Fruit fly (Drosophila melanogaster) whole organism, embryonic: Measurements from ENCODE around the gene mwh.

Experiments used
- CG10274 ChIP-seq: fragments of 200-800 bp; sonication (Bioruptor generic); optimal IDR thresholded peaks from 3 replicates; lab custom pipeline; 2017; ENCODE audit warnings: missing biosample characterization, mild to moderate bottlenecking, missing genetic modification characterization
- CG11247 ChIP-seq: fragments of 200-800 bp; sonication (Bioruptor generic); IDR thresholded peaks from 2 replicates; pipeline ENCODE4 v1.3.6; 2022; ENCODE audit warnings: missing biosample characterization, missing genetic modification characterization
- CG17186 ChIP-seq: fragments of 200-800 bp; sonication (Bioruptor generic); optimal IDR thresholded peaks from 3 replicates; lab custom pipeline; 2017; ENCODE audit warnings: missing biosample characterization, missing genetic modification reagents, missing genetic modification characterization
- CG17361 ChIP-seq: fragments of 200-800 bp; sonication (Bioruptor generic); IDR thresholded peaks from 3 replicates; pipeline ENCODE4 v1.3.6; 2022; ENCODE audit warnings: missing biosample characterization, missing genetic modification characterization
- CG17568 ChIP-seq: fragments of 200-800 bp; sonication (Bioruptor generic); optimal IDR thresholded peaks from 2 replicates; lab custom pipeline; 2018; ENCODE audit warnings: missing biosample characterization, mild to moderate bottlenecking, missing genetic modification characterization, moderate library complexity
- CG2116 ChIP-seq: fragments of 200-800 bp; sonication (Bioruptor generic); optimal IDR thresholded peaks from 3 replicates; lab custom pipeline; 2018; ENCODE audit warnings: missing biosample characterization, mild to moderate bottlenecking, missing genetic modification characterization
- CG2120 ChIP-seq: fragments of 200-800 bp; sonication (Bioruptor generic); optimal IDR thresholded peaks from 3 replicates; lab custom pipeline; 2016; ENCODE audit warnings: missing biosample characterization, missing genetic modification characterization
- CG2202 ChIP-seq: fragments of 200-800 bp; sonication (Bioruptor generic); optimal IDR thresholded peaks from 2 replicates; lab custom pipeline; 2018; ENCODE audit warnings: missing biosample characterization, mild to moderate bottlenecking, missing genetic modification characterization
- CG30431 ChIP-seq: fragments of 200-800 bp; sonication (Bioruptor generic); optimal IDR thresholded peaks from 2 replicates; lab custom pipeline; 2017; ENCODE audit warnings: missing biosample characterization, missing genetic modification characterization
- CG33557 ChIP-seq: fragments of 200-800 bp; sonication (Bioruptor generic); optimal IDR thresholded peaks from 2 replicates; lab custom pipeline; 2019; ENCODE audit warnings: missing biosample characterization, mild to moderate bottlenecking, missing genetic modification characterization, moderate library complexity
- CG34376 ChIP-seq: fragments of 200-800 bp; sonication (Bioruptor generic); optimal IDR thresholded peaks from 2 replicates; lab custom pipeline; 2018; ENCODE audit warnings: missing biosample characterization, mild to moderate bottlenecking, missing genetic modification characterization
- CG3726 ChIP-seq: fragments of 200-800 bp; sonication (Bioruptor generic); IDR thresholded peaks from 3 replicates; pipeline ENCODE4, ENCODE4 v1.3.6; 2022; ENCODE audit warnings: missing biosample characterization, missing genetic modification characterization
- CG42726 ChIP-seq: fragments of 200-800 bp; sonication (Bioruptor generic); IDR thresholded peaks from 2 replicates; pipeline ENCODE4 v1.3.6; 2022; ENCODE audit warnings: missing biosample characterization, missing genetic modification characterization; ENCODE audit not compliant: partially characterized antibody
- CG4282 ChIP-seq: fragments of 200-800 bp; sonication (Bioruptor generic); optimal IDR thresholded peaks from 2 replicates; lab custom pipeline; 2016; ENCODE audit warnings: missing biosample characterization, missing genetic modification characterization
- CG5245 ChIP-seq: fragments of 200-800 bp; sonication (Bioruptor generic); optimal IDR thresholded peaks from 3 replicates; lab custom pipeline; 2016; ENCODE audit warnings: missing biosample characterization, missing genetic modification characterization
- CG8944 ChIP-seq: fragments of 200-800 bp; sonication (Bioruptor generic); optimal IDR thresholded peaks from 3 replicates; lab custom pipeline; 2016; ENCODE audit warnings: missing biosample characterization, missing genetic modification characterization
- CG9215 ChIP-seq: fragments of 200-800 bp; sonication (Bioruptor generic); IDR thresholded peaks from 2 replicates; pipeline ENCODE4 v1.3.6; 2022; ENCODE audit warnings: missing biosample characterization, missing genetic modification characterization
- D19A ChIP-seq: fragments of 200-800 bp; optimal IDR thresholded peaks from 3 replicates; lab custom pipeline; 2019; ENCODE audit warnings: missing biosample characterization, mild to moderate bottlenecking, missing genetic modification characterization, moderate library complexity
- Dad ChIP-seq: fragments of 200-800 bp; sonication (Bioruptor generic); optimal IDR thresholded peaks from 3 replicates; lab custom pipeline; 2016; ENCODE audit warnings: missing biosample characterization, missing genetic modification characterization
- Dek ChIP-seq: fragments of 200-800 bp; sonication (Bioruptor generic); optimal IDR thresholded peaks from 3 replicates; lab custom pipeline; 2019; ENCODE audit warnings: missing biosample characterization, mild to moderate bottlenecking, missing genetic modification characterization, moderate library complexity
- Ets65A ChIP-seq: fragments of 200-800 bp; sonication (Bioruptor generic); peaks from one replicate; lab custom pipeline; 2016; ENCODE audit warnings: missing biosample characterization, missing genetic modification characterization
- Gug ChIP-seq: fragments of 200-800 bp; sonication (Bioruptor generic); IDR thresholded peaks from 4 replicates; pipeline ENCODE4 v1.3.6; 2022; ENCODE audit warnings: missing biosample characterization, missing genetic modification characterization
- HHEX ChIP-seq: fragments of 200-800 bp; sonication (Bioruptor generic); optimal IDR thresholded peaks from 3 replicates; lab custom pipeline; 2017; ENCODE audit warnings: missing biosample characterization, mild to moderate bottlenecking, missing genetic modification characterization, missing genetic modification reagents
- Hr3 ChIP-seq: fragments of 200-800 bp; sonication (Bioruptor generic); optimal IDR thresholded peaks from 3 replicates; lab custom pipeline; 2016; ENCODE audit warnings: missing biosample characterization, missing genetic modification characterization
- Max ChIP-seq: fragments of 200-800 bp; sonication (Bioruptor generic); optimal IDR thresholded peaks from 2 replicates; lab custom pipeline; 2016; ENCODE audit warnings: missing biosample characterization, mild to moderate bottlenecking, missing genetic modification characterization
- Mrtf ChIP-seq: fragments of 200-800 bp; sonication (Bioruptor generic); IDR thresholded peaks from 3 replicates; pipeline ENCODE4 v1.3.6; 2022; ENCODE audit warnings: missing biosample characterization, missing genetic modification characterization
- NK7.1 ChIP-seq: fragments of 200-800 bp; sonication (Bioruptor generic); optimal IDR thresholded peaks from 3 replicates; lab custom pipeline; 2016; ENCODE audit warnings: missing biosample characterization, missing genetic modification characterization
- Nf-YA ChIP-seq: fragments of 200-800 bp; sonication (Bioruptor generic); IDR thresholded peaks from 2 replicates; pipeline ENCODE4 v1.3.6; 2022; ENCODE audit warnings: missing biosample characterization, missing genetic modification characterization
- Poxn ChIP-seq: fragments of 200-800 bp; sonication (Bioruptor generic); IDR thresholded peaks from 2 replicates; pipeline ENCODE4 v1.3.6; 2022; ENCODE audit warnings: missing biosample characterization, missing genetic modification characterization
- Sin3A ChIP-seq: fragments of >200 bp; optimal IDR thresholded peaks from 2 replicates; lab custom pipeline; 2018
- Sry-δ ChIP-seq: fragments of 200-800 bp; sonication (Bioruptor generic); optimal IDR thresholded peaks from 2 replicates; lab custom pipeline; 2016; ENCODE audit warnings: missing biosample characterization, missing genetic modification characterization
- ab ChIP-seq: fragments of 200-800 bp; sonication (Bioruptor generic); optimal IDR thresholded peaks from 2 replicates; lab custom pipeline; 2016; ENCODE audit warnings: missing biosample characterization, missing genetic modification characterization
- cg ChIP-seq: fragments of 200-800 bp; sonication (Bioruptor generic); optimal IDR thresholded peaks from 3 replicates; lab custom pipeline; 2019; ENCODE audit warnings: missing biosample characterization, mild to moderate bottlenecking, missing genetic modification characterization, moderate library complexity
- crp ChIP-seq, 2 experiments: fragments of 200-800 bp; sonication (Bioruptor generic); optimal IDR thresholded peaks; 2 replicates in 1 of 2; 3 replicates in 1 of 2; lab custom pipeline; 2017; ENCODE audit warnings: missing biosample characterization in 2 of 2, missing genetic modification characterization in 2 of 2, mild to moderate bottlenecking in 1 of 2, moderate library complexity in 1 of 2
- dpn ChIP-seq, 2 experiments: fragments of 200-800 bp; sonication (Bioruptor generic); optimal IDR thresholded peaks; 3 replicates each; lab custom pipeline; 2016; ENCODE audit warnings: missing biosample characterization in 2 of 2, missing genetic modification characterization in 2 of 2
- eve ChIP-seq, 2 experiments: fragments of >200 bp; optimal IDR thresholded peaks; 2 replicates each; lab custom pipeline; 2017; ENCODE audit warnings: missing biosample characterization in 2 of 2, missing genetic modification characterization in 2 of 2
- ind ChIP-seq: fragments of 200-800 bp; sonication (Bioruptor generic); optimal IDR thresholded peaks from 3 replicates; lab custom pipeline; 2016; ENCODE audit warnings: missing biosample characterization, missing genetic modification characterization
- klu ChIP-seq: fragments of 200-800 bp; sonication (Bioruptor generic); IDR thresholded peaks from 2 replicates; pipeline ENCODE4 v1.3.6; 2022; ENCODE audit warnings: missing biosample characterization, missing genetic modification characterization
- knrl ChIP-seq: fragments of 200-800 bp; sonication (Bioruptor generic); IDR thresholded peaks from 3 replicates; pipeline ENCODE4 v1.3.6; 2022; ENCODE audit warnings: missing biosample characterization, missing genetic modification characterization; ENCODE audit not compliant: partially characterized antibody
- luna ChIP-seq: fragments of 200-800 bp; sonication (Bioruptor generic); optimal IDR thresholded peaks from 2 replicates; lab custom pipeline; 2016; ENCODE audit warnings: missing biosample characterization, missing genetic modification characterization
- mam ChIP-seq: fragments of 200-800 bp; sonication (Bioruptor generic); optimal IDR thresholded peaks from 3 replicates; lab custom pipeline; 2016; ENCODE audit warnings: missing biosample characterization, missing genetic modification characterization
- org-1 ChIP-seq: fragments of 200-800 bp; sonication (Bioruptor generic); optimal IDR thresholded peaks from 2 replicates; lab custom pipeline; 2017; ENCODE audit warnings: missing biosample characterization, missing genetic modification characterization
- sima ChIP-seq: fragments of 200-800 bp; sonication (Bioruptor generic); optimal IDR thresholded peaks from 2 replicates; lab custom pipeline; 2016; ENCODE audit warnings: missing biosample characterization, missing genetic modification characterization
- sna ChIP-seq: fragments of 200-800 bp; sonication (Bioruptor generic); IDR thresholded peaks from 2 replicates; pipeline ENCODE4 v1.3.6; 2022; ENCODE audit warnings: missing biosample characterization, missing genetic modification characterization; ENCODE audit not compliant: partially characterized antibody
- sob ChIP-seq: fragments of 200-800 bp; sonication (Bioruptor generic); IDR thresholded peaks from 2 replicates; pipeline ENCODE4 v1.3.6; 2022; ENCODE audit warnings: missing biosample characterization, missing genetic modification characterization
- ssp ChIP-seq: fragments of 200-800 bp; sonication (Bioruptor generic); IDR thresholded peaks from 2 replicates; pipeline ENCODE4 v1.3.6; 2022; ENCODE audit warnings: missing biosample characterization, missing genetic modification characterization
- tgo ChIP-seq: fragments of 200-800 bp; sonication (Bioruptor generic); IDR thresholded peaks from 3 replicates; pipeline ENCODE4 v1.3.6; 2022; ENCODE audit warnings: missing biosample characterization, missing genetic modification characterization
- tin ChIP-seq: fragments of 200-800 bp; sonication (Bioruptor generic); optimal IDR thresholded peaks from 3 replicates; lab custom pipeline; 2016; ENCODE audit warnings: missing biosample characterization, missing genetic modification characterization
- tio ChIP-seq: fragments of 200-800 bp; sonication (Bioruptor generic); optimal IDR thresholded peaks from 2 replicates; lab custom pipeline; 2017; ENCODE audit warnings: missing biosample characterization, missing genetic modification characterization, inconsistent platforms
- wdn ChIP-seq: fragments of 200-800 bp; sonication (Bioruptor generic); IDR thresholded peaks from 2 replicates; pipeline ENCODE4 v1.3.6; 2022; ENCODE audit warnings: missing biosample characterization, missing genetic modification characterization
- zf30C ChIP-seq: fragments of 200-800 bp; sonication (Bioruptor generic); optimal IDR thresholded peaks from 3 replicates; lab custom pipeline; 2018; ENCODE audit warnings: missing biosample characterization, mild to moderate bottlenecking, missing genetic modification characterization

Gene mwh

dm6 chr3L:1166945-1167913, 33.4 kb upstream of the mwh start (continued):
- TF ChIP-seq ssp (GFP tag; lab: Robert Waterston, UW) (no peak), CG42726 (no peak), Ets65A (GFP tag; lab: Kevin White, UChicago) (peak; percentile 32), Max (GFP tag; lab: Kevin White, UChicago) (no peak), Sry-δ (no peak), D19A (tag; lab: Kevin White, UChicago) (no peak), Dek (tag; lab: Kevin White, UChicago) (no peak), Hr3 (no peak), luna (GFP tag; lab: Kevin White, UChicago) (no peak), CG2116 (no peak), NK7.1 (GFP tag; lab: Kevin White, UChicago) (no peak), Gug (no peak), CG30431 (GFP tag; lab: Kevin White, UChicago) (no peak), wdn (GFP tag; lab: Robert Waterston, UW) (no peak), CG3726 (GFP tag; lab: Robert Waterston, UW) (no peak), CG17568 (GFP tag; lab: Kevin White, UChicago) (no peak), CG2202 (tag; lab: Kevin White, UChicago) (no peak), CG17361 (GFP tag; lab: Robert Waterston, UW) (no peak), Nf-YA (GFP tag; lab: Robert Waterston, UW) (no peak), Sin3A (lab: Kevin White, UChicago) (no peak), CG11247 (no peak), knrl (no peak), sna (no peak), CG33557 (GFP tag; lab: Kevin White, UChicago) (peak; percentile 31), tio (no peak), ind (GFP tag; lab: Kevin White, UChicago) (no peak), CG8944 (GFP tag; lab: Kevin White, UChicago) (no peak), tin (no peak), cg (GFP tag; lab: Kevin White, UChicago) (no peak), CG5245 (GFP tag; lab: Kevin White, UChicago) (peak; percentile 10), HHEX (GFP tag; lab: Kevin White, UChicago) (no peak), sob (GFP tag; lab: Robert Waterston, UW) (no peak), Dad (GFP tag; lab: Kevin White, UChicago) (no peak), tgo (no peak; the same call in 2 of the 3 replicates), mam (GFP tag; lab: Kevin White, UChicago) (peak; percentile 25), CG4282 (GFP tag; lab: Kevin White, UChicago) (no peak), org-1 (no peak), CG9215 (GFP tag; lab: Robert Waterston, UW) (no peak), eve (GFP tag; optimal IDR thresholded peaks at IDR 0.05; lab: Kevin White, UChicago) (no peak), CG34376 (GFP tag; lab: Kevin White, UChicago) (no peak), Poxn (no peak), ab (GFP tag; lab: Kevin White, UChicago) (no peak), dpn (GFP tag; optimal IDR thresholded peaks at IDR 0.05; lab: Kevin White, UChicago) (peak in 1 of 2 experiments; percentile 35), sima (GFP tag; lab: Kevin White, UChicago) (no peak), zf30C (peak; percentile 91), crp (GFP tag; optimal IDR thresholded peaks at IDR 0.05; lab: Kevin White, UChicago) (no peak), CG17186 (no peak), Mrtf (GFP tag; lab: Robert Waterston, UW) (no peak), klu (GFP tag; lab: Robert Waterston, UW) (no peak), CG2120 (no peak), CG10274 (GFP tag; lab: Kevin White, UChicago) (no peak)
